Worm (Caenorhabditis elegans) whole organism, early embryonic: Measurements from ENCODE around the gene mlk-1.

Source experiments
- B0310.2 ChIP-seq: sonication (generic microtip); optimal IDR thresholded peaks from 2 replicates; lab custom pipeline; 2016; ENCODE audit warnings: mild to moderate bottlenecking, missing genetic modification characterization, missing compliant biosample characterization
- ama-1 ChIP-seq: fragments of 150-350 bp; optimal IDR thresholded peaks from 2 replicates; lab custom pipeline; 2014
- flt-1 ChIP-seq: fragments of 200-800 bp; sonication (Bioruptor generic); IDR thresholded peaks from 2 replicates; pipeline ENCODE4 v1.3.6; 2022; ENCODE audit warnings: missing genetic modification characterization, missing compliant biosample characterization
- hmbx-1 ChIP-seq: sonication (generic microtip); optimal IDR thresholded peaks from 2 replicates; lab custom pipeline; 2016; ENCODE audit warnings: mild to moderate bottlenecking, missing genetic modification characterization, missing compliant biosample characterization
- hmg-4 ChIP-seq: fragments of 200-800 bp; sonication (Bioruptor generic); optimal IDR thresholded peaks from 2 replicates; lab custom pipeline; 2018; ENCODE audit warnings: mild to moderate bottlenecking, missing genetic modification characterization, missing compliant biosample characterization
- pes-1 ChIP-seq: fragments of 200-800 bp; sonication (Bioruptor generic); IDR thresholded peaks from 2 replicates; pipeline ENCODE4 v1.3.6; 2022; ENCODE audit warnings: missing genetic modification reagents, missing genetic modification characterization, missing compliant biosample characterization
- scrt-1 ChIP-seq: fragments of 200-800 bp; sonication (Bioruptor generic); IDR thresholded peaks from 2 replicates; pipeline ENCODE4 v1.3.6; 2022; ENCODE audit warnings: missing genetic modification characterization, missing compliant biosample characterization
- tra-4 ChIP-seq: sonication (generic microtip); optimal IDR thresholded peaks from 2 replicates; lab custom pipeline; 2017; ENCODE audit warnings: missing genetic modification characterization, missing compliant biosample characterization

- TF ChIP-seq pes-1: no peak
- no peak for TF ChIP-seq hmbx-1 (tag; lab: Kevin White, UChicago)
- no peak for TF ChIP-seq B0310.2
- TF ChIP-seq flt-1: no peak
- TF ChIP-seq ama-1 (lab: Kevin White, UChicago): no peak
- no peak for TF ChIP-seq tra-4 (tag; lab: Kevin White, UChicago)
- TF ChIP-seq hmg-4 (GFP tag; lab: Kevin White, UChicago): no peak
- no peak for TF ChIP-seq scrt-1 (GFP tag; lab: Robert Waterston, UW)
Observed at ce11 chrV:5026438-5026837, 38.2 kb downstream of the mlk-1 start.
